Fruit fly (Drosophila melanogaster): ENCODE data around the gene Det.

The Det gene

dm6 chr3R:17151376-17152026, 2.0 kb downstream of the Det start, which contains the start of gene CG5292 (continued):
- TF ChIP-seq vnd (GFP tag; IDR thresholded peaks at IDR 0.05; ENCODE audit: partially characterized antibody) (no peak), exex (tag; optimal IDR thresholded peaks at IDR 0.05) (no peak), Nf-YA (GFP tag; IDR thresholded peaks at IDR 0.05) (no peak), gcm2 (GFP tag; optimal IDR thresholded peaks at IDR 0.05) (peak; percentile 12), stc (GFP tag; IDR thresholded peaks at IDR 0.05) (peak; percentile 58), vvl (GFP tag; IDR thresholded peaks at IDR 0.05) (peak; percentile 81), CG16815 (GFP tag; optimal IDR thresholded peaks at IDR 0.05) (peak; percentile 8), CG13296 (GFP tag; optimal IDR thresholded peaks at IDR 0.05) (no peak), zen2 (GFP tag; IDR thresholded peaks at IDR 0.05; ENCODE audit: partially characterized antibody) (no peak; the same call in 2 of the 3 replicates), CG16779 (GFP tag; IDR thresholded peaks at IDR 0.05) (no peak), CG34376 (GFP tag; optimal IDR thresholded peaks at IDR 0.05) (peak; percentile 23), sens (GFP tag) (peak; percentile 93), CG12659 (GFP tag; optimal IDR thresholded peaks at IDR 0.05) (peak; percentile 69), zfh1 (GFP tag; IDR thresholded peaks at IDR 0.05) (peak; percentile 65; the same call in 2 of the 3 replicates), Adf1 (GFP tag; IDR thresholded peaks at IDR 0.05) (peak; percentile 35; the same call in 1 of the 2 replicates), lilli (GFP tag; optimal IDR thresholded peaks at IDR 0.05) (no peak), ci (GFP tag; IDR thresholded peaks at IDR 0.05) (peak; percentile 88), CG5953 (GFP tag; IDR thresholded peaks at IDR 0.05) (0 out of 2 replicates have a peak, but pooled peaks have one; percentile 28), unc-4 (GFP tag; IDR thresholded peaks at IDR 0.05; ENCODE audit: partially characterized antibody) (peak; percentile 53; the same call in 1 of the 2 replicates), NC2α (GFP tag; optimal IDR thresholded peaks at IDR 0.05) (no peak), CG4282 (GFP tag; optimal IDR thresholded peaks at IDR 0.05) (no peak), NFAT (GFP tag; IDR thresholded peaks at IDR 0.05) (peak; percentile 76), CG1647 (GFP tag; optimal IDR thresholded peaks at IDR 0.05) (peak; percentile 20), CG14965 (GFP tag; optimal IDR thresholded peaks at IDR 0.05; ENCODE audit: borderline replicate concordance) (no peak), CG42726 (GFP tag; IDR thresholded peaks at IDR 0.05; ENCODE audit: partially characterized antibody) (peak; percentile 44), Lim3 (GFP tag; IDR thresholded peaks at IDR 0.05) (no peak), sug (tag; optimal IDR thresholded peaks at IDR 0.05) (no peak), CG9215 (GFP tag; IDR thresholded peaks at IDR 0.05) (0 out of 2 replicates have a peak, but pooled peaks have one; percentile 16), Spps (tag; optimal IDR thresholded peaks at IDR 0.05) (no peak), abd-A (tag; optimal IDR thresholded peaks at IDR 0.05) (no peak), HHEX (GFP tag; optimal IDR thresholded peaks at IDR 0.05) (peak; percentile 29), gsb-n (tag; optimal IDR thresholded peaks at IDR 0.05) (peak; percentile 50), CkIIα-i1 (GFP tag; IDR thresholded peaks at IDR 0.05) (no peak), grn (GFP tag; optimal IDR thresholded peaks at IDR 0.05) (no peak), Atf3 (GFP tag; optimal IDR thresholded peaks at IDR 0.05) (no peak), CG10959 (GFP tag; IDR thresholded peaks at IDR 0.05) (0 out of 2 replicates have a peak, but pooled peaks have one; percentile 27), CG9727 (GFP tag; optimal IDR thresholded peaks at IDR 0.05) (peak; percentile 43), CG14014 (GFP tag; IDR thresholded peaks at IDR 0.05) (peak; percentile 33; the same call in 1 of the 2 replicates), CG6689 (GFP tag; IDR thresholded peaks at IDR 0.05) (peak; percentile 56), esg (GFP tag; conservative IDR thresholded peaks at IDR 0.05) (peak; percentile 34; the same call in 1 of the 2 replicates), CrebB (tag; optimal IDR thresholded peaks at IDR 0.05) (peak; percentile 19), HmgZ (tag; optimal IDR thresholded peaks at IDR 0.05) (peak; percentile 76), ind (GFP tag; optimal IDR thresholded peaks at IDR 0.05) (peak; percentile 31), shn (GFP tag; optimal IDR thresholded peaks at IDR 0.05) (no peak), Drgx (GFP tag; IDR thresholded peaks at IDR 0.05) (peak; percentile 64), CG18011 (GFP tag; optimal IDR thresholded peaks at IDR 0.05) (no peak), CG11247 (GFP tag; IDR thresholded peaks at IDR 0.05) (peak; percentile 47; the same call in 1 of the 2 replicates), sc (optimal IDR thresholded peaks at IDR 0.05) (no peak), sc (GFP tag; optimal IDR thresholded peaks at IDR 0.05) (no peak), jing (GFP tag; optimal IDR thresholded peaks at IDR 0.05) (no peak)

Data from whole organism, embryonic.